Fruit fly (Drosophila melanogaster): ENCODE results near the gene CG1468.
A peak's percentile ranks its signal among the peaks of the same experiment; 100 is the strongest.

- no peak for TF ChIP-seq EcR (GFP tag; optimal IDR thresholded peaks at IDR 0.05)
- TF ChIP-seq CG4496 (GFP tag; IDR thresholded peaks at IDR 0.05), result peak; percentile 73
- no peak for TF ChIP-seq CG15710 (tag; optimal IDR thresholded peaks at IDR 0.05)
- TF ChIP-seq CG12605 (GFP tag; IDR thresholded peaks at IDR 0.05), result peak; percentile 25; the same call in 1 of the 2 replicates
- 0 out of 2 replicates have a peak, but pooled peaks have one; percentile 19 for TF ChIP-seq CG10348 (GFP tag; IDR thresholded peaks at IDR 0.05)
- peak; percentile 18 for TF ChIP-seq CG8301 (tag; optimal IDR thresholded peaks at IDR 0.05)
- TF ChIP-seq Snoo (tag; optimal IDR thresholded peaks at IDR 0.05), result no peak
- peak; percentile 1 for TF ChIP-seq Pif1A (GFP tag; optimal IDR thresholded peaks at IDR 0.05)
Observed at dm6 chrX:9875948-9876853, 2.0 kb upstream of the CG1468 start, which contains the start of gene CG15247.

Measured in whole organism, pupa.